Fruit fly (Drosophila melanogaster) whole organism, wandering third instar larva: ENCODE measurements around the gene wac.

Source experiments
- Abd-B ChIP-seq: fragments of >200 bp; optimal IDR thresholded peaks from 2 replicates; lab custom pipeline; 2017; ENCODE audit warnings: missing biosample characterization, missing genetic modification characterization
- CG32264 ChIP-seq: fragments of 200-800 bp; sonication (Bioruptor generic); optimal IDR thresholded peaks from 2 replicates; lab custom pipeline; 2016; ENCODE audit warnings: missing biosample characterization, missing genetic modification characterization
- CG9705 ChIP-seq: fragments of 200-800 bp; sonication (Bioruptor generic); optimal IDR thresholded peaks from 2 replicates; lab custom pipeline; 2018; ENCODE audit warnings: missing biosample characterization, mild to moderate bottlenecking, missing genetic modification characterization
- CrebA ChIP-seq: fragments of 200-800 bp; sonication (Bioruptor generic); optimal IDR thresholded peaks from 2 replicates; lab custom pipeline; 2016; ENCODE audit warnings: missing biosample characterization, mild to moderate bottlenecking, missing genetic modification characterization, borderline replicate concordance
- Dfd ChIP-seq: fragments of >200 bp; optimal IDR thresholded peaks from 2 replicates; lab custom pipeline; 2017; ENCODE audit warnings: missing biosample characterization, missing genetic modification characterization
- Dif ChIP-seq: fragments of 200-275, 200-300 bp; sonication (Bioruptor generic); optimal IDR thresholded peaks from 2 replicates; lab custom pipeline; 2018; ENCODE audit warnings: missing biosample characterization, missing genetic modification characterization; ENCODE audit not compliant: partially characterized antibody
- GATAd ChIP-seq: sonication (Bioruptor generic); optimal IDR thresholded peaks from 2 replicates; lab custom pipeline; 2016; ENCODE audit warnings: missing biosample characterization, missing genetic modification characterization
- HLH106 ChIP-seq: fragments of 200-800 bp; optimal IDR thresholded peaks from 3 replicates; lab custom pipeline; 2019; ENCODE audit warnings: missing biosample characterization, mild to moderate bottlenecking, missing genetic modification characterization, moderate library complexity
- Hnf4 ChIP-seq: fragments of 200-800 bp; sonication (Bioruptor generic); optimal IDR thresholded peaks from 2 replicates; lab custom pipeline; 2016; ENCODE audit warnings: missing biosample characterization, mild to moderate bottlenecking, missing genetic modification characterization
- Hr78 ChIP-seq: fragments of >200 bp; optimal IDR thresholded peaks from 2 replicates; lab custom pipeline; 2017; ENCODE audit warnings: missing biosample characterization, missing genetic modification characterization
- Hr83 ChIP-seq: fragments of 200-300 bp; sonication (Bioruptor generic); optimal IDR thresholded peaks from 2 replicates; lab custom pipeline; 2016; ENCODE audit warnings: missing biosample characterization, mild to moderate bottlenecking, missing genetic modification characterization, moderate library complexity; ENCODE audit not compliant: poor library complexity, severe bottlenecking
- Jra ChIP-seq: sonication (Bioruptor generic); optimal IDR thresholded peaks from 2 replicates; lab custom pipeline; 2016; ENCODE audit warnings: missing biosample characterization, missing genetic modification characterization
- Mio ChIP-seq: sonication (Bioruptor generic); optimal IDR thresholded peaks from 2 replicates; lab custom pipeline; 2016; ENCODE audit warnings: missing biosample characterization, missing genetic modification characterization
- Myc ChIP-seq: fragments of >200 bp; optimal IDR thresholded peaks from 2 replicates; lab custom pipeline; 2017
- N ChIP-seq: fragments of >200 bp; optimal IDR thresholded peaks from 2 replicates; lab custom pipeline; 2018; ENCODE audit warnings: missing biosample characterization, missing external identifiers, missing genetic modification characterization
- OdsH ChIP-seq: fragments of 200-800 bp; sonication (Bioruptor generic); optimal IDR thresholded peaks from 2 replicates; lab custom pipeline; 2016; ENCODE audit warnings: missing biosample characterization, mild to moderate bottlenecking, missing genetic modification characterization
- Rel ChIP-seq, 2 experiments: fragments of 200-800 bp; sonication (Bioruptor generic) in 1 of 2; optimal IDR thresholded peaks; 2 replicates in 1 of 2; 3 replicates in 1 of 2; lab custom pipeline; 2016 to 2019; ENCODE audit warnings: mild to moderate bottlenecking in 2 of 2, missing biosample characterization in 2 of 2, missing genetic modification characterization in 2 of 2, moderate library complexity in 1 of 2
- Sp1 ChIP-seq: fragments of 200-800 bp; sonication (Bioruptor generic); optimal IDR thresholded peaks from 3 replicates; lab custom pipeline; 2019; ENCODE audit warnings: missing biosample characterization, mild to moderate bottlenecking, missing genetic modification characterization, moderate library complexity
- Vsx2 ChIP-seq: fragments of 200-300, 225-300 bp; sonication (Bioruptor generic); optimal IDR thresholded peaks from 2 replicates; lab custom pipeline; 2018; ENCODE audit warnings: missing biosample characterization, missing genetic modification characterization; ENCODE audit not compliant: partially characterized antibody
- br ChIP-seq: fragments of 200-800 bp; sonication (Bioruptor generic); optimal IDR thresholded peaks from 2 replicates; lab custom pipeline; 2016; ENCODE audit warnings: missing biosample characterization, missing genetic modification characterization
- brk ChIP-seq: fragments of 200-800 bp; sonication (Bioruptor generic); optimal IDR thresholded peaks from 2 replicates; lab custom pipeline; 2016; ENCODE audit warnings: missing biosample characterization, mild to moderate bottlenecking, missing genetic modification characterization
- dl ChIP-seq, 2 experiments: fragments of 175-275, 200-275 bp in 1 of 2; fragments of 200-275 bp in 1 of 2; sonication (Bioruptor generic); optimal IDR thresholded peaks; lab custom pipeline; 2018; ENCODE audit warnings: mild to moderate bottlenecking in 2 of 2, missing biosample characterization in 2 of 2, missing genetic modification characterization in 2 of 2, moderate library complexity in 2 of 2; ENCODE audit not compliant: partially characterized antibody in 2 of 2, insufficient read depth in 1 of 2
- dmrt93B ChIP-seq: fragments of 200-800 bp; sonication (Bioruptor generic); optimal IDR thresholded peaks from 2 replicates; lab custom pipeline; 2018; ENCODE audit warnings: missing biosample characterization, mild to moderate bottlenecking, missing genetic modification characterization
- dsf ChIP-seq: sonication (Bioruptor generic); optimal IDR thresholded peaks from 2 replicates; lab custom pipeline; 2016; ENCODE audit warnings: missing biosample characterization, missing genetic modification characterization, borderline replicate concordance
- ey ChIP-seq: fragments of 200-800 bp; sonication (Bioruptor generic); optimal IDR thresholded peaks from 2 replicates; lab custom pipeline; 2016; ENCODE audit warnings: missing biosample characterization, missing genetic modification characterization
- foxo ChIP-seq, 2 experiments: fragments of 200-800 bp; sonication (Bioruptor generic); optimal IDR thresholded peaks; 2 replicates in 1 of 2; 3 replicates in 1 of 2; lab custom pipeline; 2016 to 2017; ENCODE audit warnings: missing biosample characterization in 2 of 2, missing genetic modification characterization in 2 of 2
- fru ChIP-seq: fragments of 200-800 bp; sonication (Bioruptor generic); optimal IDR thresholded peaks from 3 replicates; lab custom pipeline; 2016; ENCODE audit warnings: missing biosample characterization, mild to moderate bottlenecking, missing genetic modification characterization
- h ChIP-seq: fragments of 200-800 bp; sonication (Bioruptor generic); optimal IDR thresholded peaks from 3 replicates; lab custom pipeline; 2016; ENCODE audit warnings: missing biosample characterization, mild to moderate bottlenecking, missing genetic modification characterization
- jim ChIP-seq: fragments of 175-275, 200-325 bp; sonication (Bioruptor generic); optimal IDR thresholded peaks from 2 replicates; lab custom pipeline; 2016; ENCODE audit warnings: missing biosample characterization, mild to moderate bottlenecking, missing genetic modification characterization
- lola ChIP-seq: fragments of >200 bp; optimal IDR thresholded peaks from 2 replicates; lab custom pipeline; 2017; ENCODE audit warnings: missing biosample characterization, missing genetic modification characterization
- pan ChIP-seq: fragments of >200 bp; optimal IDR thresholded peaks from 2 replicates; lab custom pipeline; 2017
- psq ChIP-seq: fragments of 200-800 bp; sonication (Bioruptor generic); optimal IDR thresholded peaks from 3 replicates; lab custom pipeline; 2017; ENCODE audit warnings: missing biosample characterization, mild to moderate bottlenecking, missing genetic modification characterization, moderate library complexity
- rgr ChIP-seq: fragments of 200-800 bp; sonication (Bioruptor generic); optimal IDR thresholded peaks from 3 replicates; lab custom pipeline; 2016; ENCODE audit warnings: missing biosample characterization, mild to moderate bottlenecking, missing genetic modification characterization
- sage ChIP-seq: fragments of 200-800 bp; sonication (Bioruptor generic); optimal IDR thresholded peaks from 2 replicates; lab custom pipeline; 2016; ENCODE audit warnings: missing biosample characterization, mild to moderate bottlenecking, missing genetic modification characterization
- sv ChIP-seq: fragments of 200-800 bp; sonication (Bioruptor generic); optimal IDR thresholded peaks from 3 replicates; lab custom pipeline; 2016; ENCODE audit warnings: missing biosample characterization, missing genetic modification characterization
- tai ChIP-seq: sonication (Bioruptor generic); optimal IDR thresholded peaks from 2 replicates; lab custom pipeline; 2016; ENCODE audit warnings: missing biosample characterization, missing genetic modification characterization
- usp ChIP-seq: fragments of >200 bp; optimal IDR thresholded peaks from 2 replicates; lab custom pipeline; 2017; ENCODE audit warnings: missing biosample characterization, missing genetic modification characterization
- woc ChIP-seq: sonication (Bioruptor generic); optimal IDR thresholded peaks from 2 replicates; lab custom pipeline; 2016; ENCODE audit warnings: missing biosample characterization, mild to moderate bottlenecking, missing genetic modification characterization

wac gene

DNA sequence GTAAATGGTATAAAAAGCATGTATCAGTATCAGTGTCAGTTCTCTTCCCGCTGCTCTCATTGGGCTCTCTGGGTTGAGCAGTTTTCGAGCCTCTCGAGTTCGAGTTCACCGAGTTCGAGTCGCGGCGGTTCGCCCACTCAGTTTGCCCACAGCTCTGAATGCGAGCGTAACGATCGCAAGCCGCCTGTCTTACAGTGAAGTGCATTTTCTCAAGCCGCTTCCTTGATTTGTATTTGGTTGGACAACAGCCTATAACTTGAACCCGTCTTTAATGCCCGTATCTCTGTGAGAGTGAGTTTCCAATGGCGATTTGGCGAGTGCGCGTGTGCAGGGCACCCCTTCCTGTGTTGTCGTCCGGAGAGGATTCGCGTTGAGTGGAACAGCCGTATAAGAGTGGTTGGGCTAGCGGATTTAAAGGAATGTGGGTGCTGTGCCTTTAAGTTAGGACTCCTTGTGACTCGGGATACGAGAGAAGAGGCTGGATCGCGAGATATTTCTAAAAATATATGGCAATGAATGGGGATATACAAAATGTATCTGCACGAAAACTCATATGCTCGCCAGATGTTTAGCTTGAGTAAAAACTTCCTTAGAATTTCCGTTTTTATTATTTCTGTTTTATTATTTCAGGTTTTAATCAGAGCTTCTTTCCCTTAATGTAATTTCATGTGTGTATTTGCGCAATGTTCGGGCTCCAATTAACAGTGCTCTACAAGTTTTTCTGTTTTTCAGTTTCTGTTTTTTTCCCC lies 13.7 kb downstream of the wac start:
- TF ChIP-seq HLH106 (tag; lab: Kevin White, UChicago) (no peak), usp (GFP tag; lab: Kevin White, UChicago) (no peak), h (GFP tag; lab: Kevin White, UChicago) (no peak), Vsx2 (GFP tag; lab: Kevin White, UChicago) (peak; percentile 41), Dif (peak; percentile 64), Jra (peak; percentile 50), Hr83 (GFP tag; lab: Kevin White, UChicago) (peak; percentile 41), brk (GFP tag; lab: Kevin White, UChicago) (no peak), N (GFP tag; lab: Kevin White, UChicago) (no peak), br (GFP tag; lab: Kevin White, UChicago) (peak; percentile 15), ey (no peak), jim (GFP tag; lab: Kevin White, UChicago) (no peak), Hnf4 (GFP tag; lab: Kevin White, UChicago) (no peak), lola (GFP tag; lab: Kevin White, UChicago) (no peak), Dfd (GFP tag; lab: Kevin White, UChicago) (no peak), Hr78 (GFP tag; lab: Kevin White, UChicago) (no peak), CG9705 (GFP tag; lab: Kevin White, UChicago) (no peak), CG32264 (GFP tag; lab: Kevin White, UChicago) (no peak), Mio (GFP tag; lab: Kevin White, UChicago) (no peak), dmrt93B (GFP tag; lab: Kevin White, UChicago) (no peak), Sp1 (GFP tag; lab: Kevin White, UChicago) (no peak), foxo (GFP tag; optimal IDR thresholded peaks at IDR 0.05; lab: Kevin White, UChicago) (no peak), fru (GFP tag; lab: Kevin White, UChicago) (no peak), Rel (GFP tag; optimal IDR thresholded peaks at IDR 0.05; lab: Kevin White, UChicago) (no peak), Rel (tag; optimal IDR thresholded peaks at IDR 0.05; lab: Kevin White, UChicago) (peak; percentile 11), rgr (GFP tag; lab: Kevin White, UChicago) (no peak), Myc (no peak), CrebA (GFP tag; lab: Kevin White, UChicago) (no peak), dsf (GFP tag; lab: Kevin White, UChicago) (no peak), sv (no peak), sage (GFP tag; lab: Kevin White, UChicago) (no peak), dl (GFP tag; optimal IDR thresholded peaks at IDR 0.05; lab: Kevin White, UChicago; ENCODE audit: insufficient read depth in 1 of 2, partially characterized antibody in 2 of 2) (peak; percentile 74), tai (no peak), pan (no peak), OdsH (GFP tag; lab: Kevin White, UChicago) (no peak), Abd-B (GFP tag; lab: Kevin White, UChicago) (no peak), woc (GFP tag; lab: Kevin White, UChicago) (no peak), GATAd (GFP tag; lab: Kevin White, UChicago) (no peak), psq (GFP tag; lab: Kevin White, UChicago) (no peak)

DNA sequence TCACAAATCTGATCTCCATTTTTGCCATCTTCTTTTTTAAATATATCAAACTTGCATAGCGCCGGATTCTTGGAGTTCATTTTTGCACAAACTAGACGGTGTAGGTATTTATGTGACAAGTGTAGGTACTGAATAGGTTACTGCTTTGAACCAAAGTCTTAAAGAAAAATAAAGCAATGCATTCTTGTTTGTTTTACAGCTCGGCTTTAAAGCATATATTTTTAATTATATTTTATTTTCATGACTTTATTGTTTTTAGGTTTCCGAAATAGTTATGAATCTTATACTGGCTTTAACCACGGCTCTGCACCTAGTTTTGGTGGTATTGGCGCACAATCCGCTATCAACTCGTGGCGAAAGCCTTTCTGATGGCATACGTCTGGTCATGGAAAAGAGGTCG lies 15.3 kb downstream of the wac start, which contains the start of gene CG32845:
TSS of gene CG32845 (minus strand) at position 101 of the 400 bp plus-strand sequence.
- TF ChIP-seq Myc (no peak), Abd-B (GFP tag; lab: Kevin White, UChicago) (no peak), CrebA (GFP tag; lab: Kevin White, UChicago) (no peak), dmrt93B (GFP tag; lab: Kevin White, UChicago) (no peak), CG9705 (GFP tag; lab: Kevin White, UChicago) (no peak), GATAd (GFP tag; lab: Kevin White, UChicago) (no peak), dsf (GFP tag; lab: Kevin White, UChicago) (no peak)
- TF ChIP-seq, all 38 proteins: peak for 0
